Fruit fly (Drosophila melanogaster) S2 (cell line): ENCODE results near the gene aly.

Source experiments
- CG8478 ChIP-seq: fragments of >200 bp; optimal IDR thresholded peaks from 2 replicates; lab custom pipeline; 2018
- CTCF ChIP-seq, 2 experiments: fragments of >200 bp; optimal IDR thresholded peaks; 2 replicates each; lab custom pipeline; 2018

- TF ChIP-seq CG8478 (lab: Kevin White, UChicago) (no peak), CTCF (optimal IDR thresholded peaks at IDR 0.05; lab: Kevin White, UChicago) (no peak)
Observed at dm6 chr3L:3013496-3013895, 12.8 kb downstream of the aly start.
